Worm (Caenorhabditis elegans): ENCODE results near the gene tbc-18.

The tbc-18 gene

ce11 chrX:8378312-8378711, at the start of gene tbc-18:
TSS of gene tbc-18 (plus strand) at chrX:8378557.
- TF ChIP-seq cebp-1 (GFP tag; IDR thresholded peaks at IDR 0.05) (no peak), cebp-1 (tag; optimal IDR thresholded peaks at IDR 0.05) (peak; percentile 54), lin-35 (GFP tag; optimal IDR thresholded peaks at IDR 0.05) (peak in 1 of 3 experiments; percentile 2), nhr-80 (tag; optimal IDR thresholded peaks at IDR 0.05) (peak; percentile 12), K12H6.12 (tag; optimal IDR thresholded peaks at IDR 0.05) (peak; percentile 21), snpc-4 (GFP tag; optimal IDR thresholded peaks at IDR 0.05) (no peak), snpc-4 (tag; optimal IDR thresholded peaks at IDR 0.05) (no peak), ceh-40 (GFP tag; IDR thresholded peaks at IDR 0.05) (no peak), tbp1 (GFP tag; optimal IDR thresholded peaks at IDR 0.05) (peak; percentile 5)

ce11 chrX:8340393-8340792, 38.0 kb upstream of the tbc-18 start, which contains the start of gene F55E10.2:
TSS of gene F55E10.2 (plus strand) at chrX:8340693.
- TF ChIP-seq ama-1 (optimal IDR thresholded peaks at IDR 0.05) (no peak), ama-1 (GFP tag; optimal IDR thresholded peaks at IDR 0.05) (no peak), mes-4 (tag; optimal IDR thresholded peaks at IDR 0.05) (no peak), ceh-27 (GFP tag; optimal IDR thresholded peaks at IDR 0.05) (no peak), C17E4.6 (GFP tag; IDR thresholded peaks at IDR 0.05) (no peak), attf-6 (GFP tag; IDR thresholded peaks at IDR 0.05) (no peak), efl-1 (GFP tag; optimal IDR thresholded peaks at IDR 0.05) (no peak), dpff-1 (tag; optimal IDR thresholded peaks at IDR 0.05) (no peak), egrh-3 (GFP tag; IDR thresholded peaks at IDR 0.05) (no peak), nfya-2 (GFP tag; IDR thresholded peaks at IDR 0.05) (no peak), ztf-18 (tag; optimal IDR thresholded peaks at IDR 0.05) (no peak), snpc-1.3 (tag; optimal IDR thresholded peaks at IDR 0.05; ENCODE audit: insufficient read depth) (no peak), pbrm-1 (GFP tag; IDR thresholded peaks at IDR 0.05) (no peak), dox-1 (GFP tag; IDR thresholded peaks at IDR 0.05) (no peak), die-1 (tag; optimal IDR thresholded peaks at IDR 0.05) (no peak), bed-2 (GFP tag; IDR thresholded peaks at IDR 0.05) (no peak), snpc-4 (GFP tag; optimal IDR thresholded peaks at IDR 0.05) (no peak), snpc-4 (tag; optimal IDR thresholded peaks at IDR 0.05) (no peak), hmg-20 (GFP tag; IDR thresholded peaks at IDR 0.05) (no peak)

DNA sequence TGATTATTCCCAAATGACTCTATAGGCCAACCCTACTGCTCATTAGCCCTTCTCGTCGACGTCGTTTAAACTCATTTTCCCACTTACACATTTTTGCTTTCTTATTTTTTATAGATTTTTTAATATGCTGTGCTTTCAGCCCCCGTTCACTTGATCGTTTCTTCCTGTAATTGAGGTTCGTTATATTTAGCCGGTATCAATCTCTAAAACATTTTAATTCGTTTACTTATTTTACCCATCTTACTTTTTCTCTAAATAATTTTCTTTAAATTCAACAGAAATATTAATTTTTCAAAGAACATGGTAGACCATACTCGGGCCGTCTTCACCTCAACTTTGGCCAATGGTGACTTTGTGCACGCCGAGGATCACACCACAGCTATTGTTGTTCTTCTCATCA, 36.7 kb upstream of the tbc-18 start, which contains the start of gene F55E10.1:
TSS of gene F55E10.1 (plus strand) at position 301 of the 400 bp plus-strand sequence.
- TF ChIP-seq ztf-26 (tag; optimal IDR thresholded peaks at IDR 0.05) (no peak), attf-6 (GFP tag; IDR thresholded peaks at IDR 0.05) (no peak), hsf-1 (GFP tag; IDR thresholded peaks at IDR 0.05) (no peak), attf-3 (GFP tag; conservative IDR thresholded peaks at IDR 0.05) (no peak), pbrm-1 (GFP tag; IDR thresholded peaks at IDR 0.05) (no peak), ztf-6 (GFP tag; IDR thresholded peaks at IDR 0.05) (no peak), ceh-27 (GFP tag; optimal IDR thresholded peaks at IDR 0.05) (no peak), F39B2.1 (GFP tag; IDR thresholded peaks at IDR 0.05) (no peak), bed-1 (GFP tag; IDR thresholded peaks at IDR 0.05) (no peak), ceh-58 (GFP tag; IDR thresholded peaks at IDR 0.05) (no peak), F57A8.1 (GFP tag; optimal IDR thresholded peaks at IDR 0.05) (no peak), sea-2 (GFP tag; IDR thresholded peaks at IDR 0.05) (no peak), Y53F4B.3 (GFP tag; IDR thresholded peaks at IDR 0.05) (no peak), zfh-2 (GFP tag; conservative IDR thresholded peaks at IDR 0.05) (no peak)

ce11 chrX:8346248-8346647, 32.1 kb upstream of the tbc-18 start, which contains the start of gene drd-5:
TSS of gene drd-5 (minus strand) at chrX:8346348.
- TF ChIP-seq B0035.1 (tag; optimal IDR thresholded peaks at IDR 0.05) = no peak
- no peak for TF ChIP-seq snpc-4 (GFP tag; optimal IDR thresholded peaks at IDR 0.05)
- no peak for TF ChIP-seq snpc-4 (tag; optimal IDR thresholded peaks at IDR 0.05)
- TF ChIP-seq somi-1 (GFP tag; optimal IDR thresholded peaks at IDR 0.05) = no peak
- no peak for TF ChIP-seq attf-3 (GFP tag; conservative IDR thresholded peaks at IDR 0.05)
- no peak for TF ChIP-seq ekl-4 (GFP tag; IDR thresholded peaks at IDR 0.05)
- no peak for TF ChIP-seq efl-1 (GFP tag; optimal IDR thresholded peaks at IDR 0.05)
- TF ChIP-seq nhr-80 (tag; optimal IDR thresholded peaks at IDR 0.05) = no peak
- TF ChIP-seq cebp-1 (GFP tag; IDR thresholded peaks at IDR 0.05) = no peak
- TF ChIP-seq cebp-1 (tag; optimal IDR thresholded peaks at IDR 0.05) = no peak
- TF ChIP-seq F57C9.4 (tag; optimal IDR thresholded peaks at IDR 0.05) = no peak
- TF ChIP-seq Y79H2A.3 (GFP tag; conservative IDR thresholded peaks at IDR 0.05) = no peak
- TF ChIP-seq gei-17 (GFP tag; optimal IDR thresholded peaks at IDR 0.05) = no peak

All from whole organism, young adult.